Worm (Caenorhabditis elegans) whole organism, L4 larva: ENCODE results near the gene C06C6.8.

ENCODE experiments used
- F49E8.2 ChIP-seq: sonication (generic microtip); optimal IDR thresholded peaks from 2 replicates; lab custom pipeline; 2016; ENCODE audit warnings: missing compliant biosample characterization, mild to moderate bottlenecking, missing genetic modification characterization, borderline replicate concordance
- Y48G9A.11 ChIP-seq: fragments of 200-800 bp; sonication (Bioruptor generic); IDR thresholded peaks from 2 replicates; pipeline ENCODE4 v1.3.6; 2022; ENCODE audit warnings: missing genetic modification reagents, missing genetic modification characterization, missing compliant biosample characterization
- Y5F2A.4 ChIP-seq: fragments of 200-800 bp; sonication (Bioruptor generic); optimal IDR thresholded peaks from 2 replicates; lab custom pipeline; 2018; ENCODE audit warnings: mild to moderate bottlenecking, missing genetic modification characterization, missing compliant biosample characterization
- ZK546.5 ChIP-seq, 2 experiments: sonication (generic microtip); optimal IDR thresholded peaks; 2 replicates each; lab custom pipeline; 2017; ENCODE audit warnings: missing biosample characterization in 2 of 2, missing genetic modification characterization in 2 of 2
- aha-1 ChIP-seq: fragments of 150-350 bp; peaks from one replicate; lab custom pipeline; 2014; ENCODE audit warnings: missing biosample characterization, missing genetic modification characterization
- ceh-20 ChIP-seq: fragments of 200-800 bp; sonication (Bioruptor generic); IDR thresholded peaks from 2 replicates; pipeline ENCODE4 v1.3.6; 2022; ENCODE audit warnings: missing genetic modification reagents, missing genetic modification characterization, missing compliant biosample characterization
- ceh-28 ChIP-seq: fragments of 150-350 bp; optimal IDR thresholded peaks from 2 replicates; lab custom pipeline; 2014; ENCODE audit warnings: missing biosample characterization, missing genetic modification reagents, missing genetic modification characterization
- ceh-44 ChIP-seq: fragments of 200-800 bp; sonication (Bioruptor generic); IDR thresholded peaks from 2 replicates; pipeline ENCODE4 v1.3.6; 2022; ENCODE audit warnings: missing genetic modification reagents, missing genetic modification characterization, missing compliant biosample characterization
- ces-1 ChIP-seq: fragments of 150-350 bp; sonication (generic microtip); optimal IDR thresholded peaks from 4 replicates; lab custom pipeline; 2014; ENCODE audit warnings: missing biosample characterization, missing genetic modification reagents, missing genetic modification characterization
- cey-2 ChIP-seq: sonication (generic microtip); optimal IDR thresholded peaks from 3 replicates; lab custom pipeline; 2017; ENCODE audit warnings: missing genetic modification characterization, mild to moderate bottlenecking, missing compliant biosample characterization, antibody characterized with exemption, borderline replicate concordance; ENCODE audit not compliant: insufficient read depth
- daf-19 ChIP-seq: fragments of 200-800 bp; sonication (Bioruptor generic); conservative IDR thresholded peaks from 2 replicates; pipeline ENCODE4 v1.3.6; 2022; ENCODE audit warnings: missing genetic modification characterization, missing compliant biosample characterization
- dmd-6 ChIP-seq: fragments of 200-800 bp; sonication (Bioruptor generic); IDR thresholded peaks from 2 replicates; pipeline ENCODE4 v1.3.6; 2022; ENCODE audit warnings: missing genetic modification reagents, missing genetic modification characterization, missing compliant biosample characterization
- dmd-9 ChIP-seq: fragments of 200-800 bp; sonication (Bioruptor generic); IDR thresholded peaks from 2 replicates; pipeline ENCODE4 v1.3.6; 2022; ENCODE audit warnings: missing genetic modification reagents, missing genetic modification characterization, missing compliant biosample characterization
- dpl-1 ChIP-seq: fragments of 150-350 bp; optimal IDR thresholded peaks from 2 replicates; lab custom pipeline; 2014; ENCODE audit warnings: missing biosample characterization, missing genetic modification reagents, missing genetic modification characterization
- dve-1 ChIP-seq: sonication (generic microtip); optimal IDR thresholded peaks from 2 replicates; lab custom pipeline; 2017; ENCODE audit warnings: antibody characterized with exemption, mild to moderate bottlenecking, missing genetic modification characterization, missing compliant biosample characterization; ENCODE audit not compliant: insufficient read depth
- gei-8 ChIP-seq: fragments of 200-800 bp; sonication (Bioruptor generic); optimal IDR thresholded peaks from 2 replicates; lab custom pipeline; 2018; ENCODE audit warnings: mild to moderate bottlenecking, missing genetic modification characterization, missing compliant biosample characterization
- hlh-11 ChIP-seq: fragments of 200-800 bp; sonication (Bioruptor generic); optimal IDR thresholded peaks from 2 replicates; lab custom pipeline; 2018; ENCODE audit warnings: mild to moderate bottlenecking, missing genetic modification characterization, missing compliant biosample characterization
- hmg-1.1 ChIP-seq: fragments of 200-800 bp; sonication (Bioruptor generic); IDR thresholded peaks from 2 replicates; pipeline ENCODE4 v1.3.6; 2022; ENCODE audit warnings: missing genetic modification reagents, missing genetic modification characterization, missing compliant biosample characterization
- lin-13 ChIP-seq: fragments of 150-350 bp; optimal IDR thresholded peaks from 2 replicates; lab custom pipeline; 2014; ENCODE audit warnings: missing biosample characterization, missing genetic modification reagents, missing genetic modification characterization
- mdl-1 ChIP-seq, 2 experiments: fragments of 150-350 bp in 1 of 2; sonication (generic microtip) in 1 of 2; optimal IDR thresholded peaks; 2 replicates each; lab custom pipeline; 2014 to 2017; ENCODE audit warnings: missing biosample characterization in 2 of 2, missing genetic modification characterization in 2 of 2
- mes-2 ChIP-seq: sonication (generic microtip); optimal IDR thresholded peaks from 2 replicates; lab custom pipeline; 2016; ENCODE audit warnings: missing genotype, mild to moderate bottlenecking, missing genetic modification characterization, missing compliant biosample characterization; ENCODE audit not compliant: poor library complexity, severe bottlenecking
- nhr-10 ChIP-seq: fragments of 150-350 bp; optimal IDR thresholded peaks from 2 replicates; lab custom pipeline; 2014; ENCODE audit warnings: missing biosample characterization, missing genetic modification characterization
- nhr-237 ChIP-seq: sonication (generic microtip); optimal IDR thresholded peaks from 2 replicates; lab custom pipeline; 2017; ENCODE audit warnings: missing biosample characterization, missing genetic modification characterization
- nhr-28 ChIP-seq: fragments of 150-350 bp; optimal IDR thresholded peaks from 2 replicates; lab custom pipeline; 2014; ENCODE audit warnings: missing biosample characterization, missing genetic modification characterization
- skn-1 ChIP-seq: fragments of 150-350 bp; optimal IDR thresholded peaks from 2 replicates; lab custom pipeline; 2014; ENCODE audit warnings: missing biosample characterization, missing genetic modification characterization
- spr-1 ChIP-seq: sonication (generic microtip); optimal IDR thresholded peaks from 2 replicates; lab custom pipeline; 2016; ENCODE audit warnings: mild to moderate bottlenecking, missing genetic modification characterization, missing compliant biosample characterization
- spr-3 ChIP-seq: fragments of 200-800 bp; sonication (Bioruptor generic); optimal IDR thresholded peaks from 2 replicates; lab custom pipeline; 2018; ENCODE audit warnings: mild to moderate bottlenecking, missing genetic modification characterization, missing compliant biosample characterization
- tra-1 ChIP-seq: fragments of 200-800 bp; sonication (Bioruptor generic); IDR thresholded peaks from 2 replicates; pipeline ENCODE4 v1.3.6; 2022; ENCODE audit warnings: missing genetic modification reagents, missing genetic modification characterization, missing compliant biosample characterization
- unc-130 ChIP-seq: sonication (generic microtip); optimal IDR thresholded peaks from 2 replicates; lab custom pipeline; 2016; ENCODE audit warnings: missing genetic modification reagents, missing genetic modification characterization, missing compliant biosample characterization
- unc-39 ChIP-seq: sonication (generic microtip); optimal IDR thresholded peaks from 2 replicates; lab custom pipeline; 2017; ENCODE audit warnings: missing biosample characterization, missing genetic modification characterization
- unc-62 ChIP-seq, 3 experiments: fragments of 150-350 bp in 1 of 3; sonication (generic microtip); optimal IDR thresholded peaks in 2 of 3; peaks in 1 of 3; 1 replicate in 1 of 3; 2 replicates in 2 of 3; lab custom pipeline; 2014 to 2017; ENCODE audit warnings: missing biosample characterization in 3 of 3, missing genetic modification characterization in 3 of 3, missing genetic modification reagents in 3 of 3, missing genotype in 1 of 3
- zag-1 ChIP-seq: fragments of 150-350 bp; optimal IDR thresholded peaks from 2 replicates; lab custom pipeline; 2014; ENCODE audit warnings: missing biosample characterization, missing genetic modification characterization
- zfp-2 ChIP-seq: sonication (generic microtip); optimal IDR thresholded peaks from 2 replicates; lab custom pipeline; 2016; ENCODE audit warnings: mild to moderate bottlenecking, missing genetic modification characterization, missing compliant biosample characterization
- zfp-3 ChIP-seq: fragments of 200-800 bp; sonication (Bioruptor generic); conservative IDR thresholded peaks from 2 replicates; pipeline ENCODE4 v1.3.6; 2022; ENCODE audit warnings: missing genetic modification reagents, missing genetic modification characterization, missing compliant biosample characterization
- zip-2 ChIP-seq: fragments of 150-350 bp; optimal IDR thresholded peaks from 2 replicates; lab custom pipeline; 2014; ENCODE audit warnings: missing biosample characterization, missing genetic modification characterization

C06C6.8 gene

ce11 chrV:15996655-15997186, at the start of gene C06C6.8, which contains the start of gene C06C6.9:
Gene C06C6.8 (plus strand): TSS chrV:15997136.
Gene C06C6.9 (minus strand): TSS chrV:15996755.
- TF ChIP-seq ceh-44 (GFP tag; lab: Robert Waterston, UW), result no peak
- TF ChIP-seq aha-1 (tag; lab: Kevin White, UChicago), result peak; percentile 24

ce11 chrV:15950903-15951302, 46.0 kb upstream of the C06C6.8 start, which contains the start of gene srw-59:
Gene srw-59 (minus strand): TSS chrV:15951003.
- TF ChIP-seq mdl-1 (tag; optimal IDR thresholded peaks at IDR 0.05; lab: Kevin White, UChicago) (no peak), hlh-11 (tag; lab: Kevin White, UChicago) (no peak), zag-1 (tag; lab: Kevin White, UChicago) (no peak)

- TF ChIP-seq Y5F2A.4 (GFP tag; lab: Kevin White, UChicago) (no peak), dpl-1 (no peak), zip-2 (no peak)
These were observed 44.2 kb upstream of the C06C6.8 start, which contains the start of gene srw-56 for ce11 chrV:15952762-15953161. Gene srw-56 (minus strand): TSS chrV:15952862.

- no peak for TF ChIP-seq zip-2
- no peak for TF ChIP-seq zfp-2 (tag; lab: Kevin White, UChicago)
- no peak for TF ChIP-seq daf-19 (GFP tag; lab: Robert Waterston, UW)
- no peak for TF ChIP-seq lin-13
- TF ChIP-seq unc-39 (tag; lab: Kevin White, UChicago), result no peak
- TF ChIP-seq gei-8 (GFP tag; lab: Kevin White, UChicago), result no peak
- no peak for TF ChIP-seq dve-1 (tag; lab: Kevin White, UChicago)
- TF ChIP-seq hmg-1.1, result no peak
- TF ChIP-seq F49E8.2 (tag; lab: Kevin White, UChicago), result no peak
- no peak for TF ChIP-seq spr-1 (tag; lab: Kevin White, UChicago)
- no peak for TF ChIP-seq ceh-20 (GFP tag; lab: Robert Waterston, UW)
- TF ChIP-seq dmd-9 (GFP tag; lab: Robert Waterston, UW), result no peak
- no peak for TF ChIP-seq dmd-6
- TF ChIP-seq mes-2, result no peak
- no peak for TF ChIP-seq hlh-11 (tag; lab: Kevin White, UChicago)
- no peak for TF ChIP-seq skn-1
- TF ChIP-seq unc-62 (GFP tag; optimal IDR thresholded peaks at IDR 0.05 in 1 of 2; lab: Kevin White, UChicago), result no peak
- TF ChIP-seq unc-62 (tag; optimal IDR thresholded peaks at IDR 0.05; lab: Kevin White, UChicago), result no peak
These were observed 42.0 kb upstream of the C06C6.8 start, which contains the start of gene srw-57 for ce11 chrV:15954932-15955331. Gene srw-57 (minus strand): TSS chrV:15955032.

- TF ChIP-seq aha-1 (tag; lab: Kevin White, UChicago) (peak; percentile 29), mes-2 (no peak)
These were observed 41.4 kb upstream of the C06C6.8 start, which contains the start of gene srh-186 for ce11 chrV:15955497-15955896. Gene srh-186 (plus strand): TSS chrV:15955797.

DNA sequence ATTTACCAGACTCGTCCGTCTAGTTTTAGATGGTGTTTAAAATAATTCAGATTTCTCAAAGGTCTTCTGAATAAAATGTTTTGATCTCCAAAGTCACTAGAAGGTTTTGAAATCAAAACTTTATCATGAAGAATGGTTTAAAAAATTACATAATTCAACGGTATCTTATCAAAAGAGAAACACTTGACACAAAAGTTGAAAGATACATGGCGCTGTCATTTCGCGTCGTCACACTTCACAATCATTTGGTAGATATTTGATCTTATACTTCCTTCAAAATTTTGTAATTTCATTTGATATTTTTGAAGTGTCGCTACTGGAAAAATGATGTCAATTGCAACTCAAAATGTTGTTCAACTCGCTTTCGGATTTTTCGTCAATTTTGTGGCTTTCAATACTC, 39.8 kb upstream of the C06C6.8 start, which contains the start of gene F36G9.3:
F36G9.3 (plus strand) TSS at position 301 of the 400 bp plus-strand sequence.
- TF ChIP-seq dmd-6 (no peak), unc-130 (GFP tag; lab: Kevin White, UChicago) (no peak), dpl-1 (no peak), Y48G9A.11 (GFP tag; lab: Robert Waterston, UW) (no peak), daf-19 (GFP tag; lab: Robert Waterston, UW) (no peak), spr-3 (GFP tag; lab: Kevin White, UChicago) (no peak), nhr-28 (tag; lab: Kevin White, UChicago) (no peak), nhr-237 (tag; lab: Kevin White, UChicago) (no peak), tra-1 (no peak), unc-39 (tag; lab: Kevin White, UChicago) (no peak), nhr-10 (no peak), ZK546.5 (tag; optimal IDR thresholded peaks at IDR 0.05; lab: Kevin White, UChicago) (no peak), zfp-3 (GFP tag; lab: Robert Waterston, UW) (no peak), cey-2 (tag; lab: Kevin White, UChicago) (no peak), ces-1 (GFP tag; lab: Kevin White, UChicago) (no peak), ceh-28 (tag; lab: Kevin White, UChicago) (no peak), Y5F2A.4 (GFP tag; lab: Kevin White, UChicago) (no peak), lin-13 (no peak)
